Fruit fly (Drosophila melanogaster) whole organism, wandering third instar larva: ENCODE data around the gene eEF1gamma.

Source experiments
- CG9705 ChIP-seq: fragments of 200-800 bp; sonication (Bioruptor generic); optimal IDR thresholded peaks from 2 replicates; lab custom pipeline; 2018; ENCODE audit warnings: missing biosample characterization, mild to moderate bottlenecking, missing genetic modification characterization
- Dfd ChIP-seq: fragments of >200 bp; optimal IDR thresholded peaks from 2 replicates; lab custom pipeline; 2017; ENCODE audit warnings: missing biosample characterization, missing genetic modification characterization
- N ChIP-seq: fragments of >200 bp; optimal IDR thresholded peaks from 2 replicates; lab custom pipeline; 2018; ENCODE audit warnings: missing biosample characterization, missing external identifiers, missing genetic modification characterization
- fru ChIP-seq: fragments of 200-800 bp; sonication (Bioruptor generic); optimal IDR thresholded peaks from 3 replicates; lab custom pipeline; 2016; ENCODE audit warnings: missing biosample characterization, mild to moderate bottlenecking, missing genetic modification characterization
- h ChIP-seq: fragments of 200-800 bp; sonication (Bioruptor generic); optimal IDR thresholded peaks from 3 replicates; lab custom pipeline; 2016; ENCODE audit warnings: missing biosample characterization, mild to moderate bottlenecking, missing genetic modification characterization
- lola ChIP-seq: fragments of >200 bp; optimal IDR thresholded peaks from 2 replicates; lab custom pipeline; 2017; ENCODE audit warnings: missing biosample characterization, missing genetic modification characterization
- pan ChIP-seq: fragments of >200 bp; optimal IDR thresholded peaks from 2 replicates; lab custom pipeline; 2017
- psq ChIP-seq: fragments of 200-800 bp; sonication (Bioruptor generic); optimal IDR thresholded peaks from 3 replicates; lab custom pipeline; 2017; ENCODE audit warnings: missing biosample characterization, mild to moderate bottlenecking, missing genetic modification characterization, moderate library complexity
- rgr ChIP-seq: fragments of 200-800 bp; sonication (Bioruptor generic); optimal IDR thresholded peaks from 3 replicates; lab custom pipeline; 2016; ENCODE audit warnings: missing biosample characterization, mild to moderate bottlenecking, missing genetic modification characterization
- sv ChIP-seq: fragments of 200-800 bp; sonication (Bioruptor generic); optimal IDR thresholded peaks from 3 replicates; lab custom pipeline; 2016; ENCODE audit warnings: missing biosample characterization, missing genetic modification characterization
- usp ChIP-seq: fragments of >200 bp; optimal IDR thresholded peaks from 2 replicates; lab custom pipeline; 2017; ENCODE audit warnings: missing biosample characterization, missing genetic modification characterization

DNA sequence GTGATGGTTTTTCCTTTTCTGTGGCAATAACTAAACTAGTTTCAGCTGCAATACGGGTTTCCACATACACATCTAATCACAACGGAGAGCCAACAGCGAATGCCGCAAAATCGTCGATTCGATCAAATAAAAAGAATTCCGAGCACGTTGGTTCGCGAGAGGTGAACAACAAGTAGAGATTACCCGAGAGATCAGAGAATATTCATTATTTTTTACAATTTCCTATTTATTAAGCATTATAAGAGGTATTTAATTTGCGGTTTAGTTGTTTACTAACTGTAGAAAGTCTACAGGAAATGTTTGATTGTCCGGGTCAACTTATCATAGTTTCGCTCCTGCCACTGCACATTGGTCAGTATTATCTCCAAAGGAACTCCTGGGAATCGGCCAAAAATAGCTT, 18.7 kb downstream of the eEF1gamma start, which contains the start of gene CG11951:
- TF ChIP-seq CG9705 (GFP tag; lab: Kevin White, UChicago), result no peak
- TF ChIP-seq psq (GFP tag; lab: Kevin White, UChicago), result no peak
- TF ChIP-seq pan, result no peak
- TF ChIP-seq usp (GFP tag; lab: Kevin White, UChicago), result no peak
- no peak for TF ChIP-seq fru
- TF ChIP-seq sv (GFP tag; lab: Kevin White, UChicago), result no peak
- TF ChIP-seq Dfd, result no peak
- TF ChIP-seq lola, result no peak
- TF ChIP-seq N (GFP tag; lab: Kevin White, UChicago), result no peak
- no peak for TF ChIP-seq rgr (GFP tag; lab: Kevin White, UChicago)
- no peak for TF ChIP-seq h (GFP tag; lab: Kevin White, UChicago)
